Worm (Caenorhabditis elegans) whole organism, young adult: ENCODE measurements around the gene ZK1307.9.

Experiments
- C06A6.2 ChIP-seq: fragments of 200-800 bp; sonication (Bioruptor generic); conservative IDR thresholded peaks from 2 replicates; pipeline ENCODE4 v1.3.6; 2022; ENCODE audit warnings: missing genetic modification characterization, missing compliant biosample characterization
- F22D6.2 ChIP-seq: sonication (generic microtip); optimal IDR thresholded peaks from 2 replicates; lab custom pipeline; 2016; ENCODE audit warnings: mild to moderate bottlenecking, missing genetic modification characterization, missing compliant biosample characterization
- F33H1.4 ChIP-seq: fragments of 200-800 bp; sonication (Bioruptor generic); IDR thresholded peaks from 2 replicates; pipeline ENCODE4 v1.3.6; 2022; ENCODE audit warnings: missing genetic modification reagents, missing genetic modification characterization, missing compliant biosample characterization
- F39B2.1 ChIP-seq: fragments of 200-800 bp; sonication (Bioruptor generic); IDR thresholded peaks from 2 replicates; pipeline ENCODE4 v1.3.6; 2022; ENCODE audit warnings: missing genetic modification reagents, missing genetic modification characterization, missing compliant biosample characterization
- F49E8.2 ChIP-seq: sonication (generic microtip); optimal IDR thresholded peaks from 3 replicates; lab custom pipeline; 2017; ENCODE audit warnings: missing genetic modification characterization, mild to moderate bottlenecking, missing compliant biosample characterization, antibody characterized with exemption, moderate library complexity; ENCODE audit not compliant: insufficient read depth
- F52B5.7 ChIP-seq: sonication (generic microtip); optimal IDR thresholded peaks from 2 replicates; lab custom pipeline; 2016; ENCODE audit warnings: mild to moderate bottlenecking, missing genetic modification characterization, missing compliant biosample characterization
- ZK185.1 ChIP-seq: sonication (generic microtip); optimal IDR thresholded peaks from 2 replicates; lab custom pipeline; 2016; ENCODE audit warnings: mild to moderate bottlenecking, missing genetic modification characterization, missing compliant biosample characterization; ENCODE audit not compliant: poor library complexity, severe bottlenecking
- ama-1 ChIP-seq, 3 experiments: fragments of 150-350 bp in 1 of 3; sonication (generic microtip) in 2 of 3; optimal IDR thresholded peaks; 2 replicates each; lab custom pipeline; 2014 to 2018; ENCODE audit warnings: missing biosample characterization in 2 of 3, missing genetic modification characterization in 2 of 3, missing genetic modification reagents in 2 of 3
- attf-6 ChIP-seq: fragments of 200-800 bp; sonication (Bioruptor generic); IDR thresholded peaks from 2 replicates; pipeline ENCODE4 v1.3.6; 2022; ENCODE audit warnings: missing genetic modification reagents, missing genetic modification characterization, missing compliant biosample characterization
- bed-1 ChIP-seq: fragments of 200-800 bp; sonication (Bioruptor generic); IDR thresholded peaks from 2 replicates; pipeline ENCODE4 v1.3.6; 2022; ENCODE audit warnings: missing genetic modification reagents, missing genetic modification characterization, missing compliant biosample characterization
- cebp-1 ChIP-seq, 2 experiments: fragments of 200-800 bp in 1 of 2; sonication (Bioruptor generic) in 1 of 2; sonication (generic microtip) in 1 of 2; IDR thresholded peaks in 1 of 2; optimal IDR thresholded peaks in 1 of 2; 2 replicates each; pipeline versions ENCODE4 v1.3.6 to Lab custom; 2017 to 2022; ENCODE audit warnings: missing compliant biosample characterization in 2 of 2, missing genetic modification characterization in 2 of 2, mild to moderate bottlenecking in 1 of 2, missing genetic modification reagents in 1 of 2, moderate library complexity in 1 of 2
- ceh-40 ChIP-seq: fragments of 200-800 bp; sonication (Bioruptor generic); IDR thresholded peaks from 2 replicates; pipeline ENCODE4 v1.3.6; 2022; ENCODE audit warnings: missing genetic modification characterization, missing compliant biosample characterization
- ceh-58 ChIP-seq: fragments of 200-800 bp; sonication (Bioruptor generic); IDR thresholded peaks from 2 replicates; pipeline ENCODE4 v1.3.6; 2022; ENCODE audit warnings: missing genetic modification characterization, missing compliant biosample characterization
- ceh-79 ChIP-seq: sonication (generic microtip); optimal IDR thresholded peaks from 2 replicates; lab custom pipeline; 2017; ENCODE audit warnings: mild to moderate bottlenecking, missing genetic modification characterization, missing compliant biosample characterization
- ceh-91 ChIP-seq: fragments of 200-800 bp; sonication (Bioruptor generic); IDR thresholded peaks from 2 replicates; pipeline ENCODE4 v1.3.6; 2022; ENCODE audit warnings: missing genetic modification reagents, missing genetic modification characterization, missing compliant biosample characterization
- dox-1 ChIP-seq: fragments of 200-800 bp; sonication (Bioruptor generic); IDR thresholded peaks from 2 replicates; pipeline ENCODE4 v1.3.6; 2022; ENCODE audit warnings: missing genetic modification reagents, missing genetic modification characterization, missing compliant biosample characterization
- dpff-1 ChIP-seq: sonication (generic microtip); optimal IDR thresholded peaks from 2 replicates; lab custom pipeline; 2017; ENCODE audit warnings: mild to moderate bottlenecking, missing genetic modification characterization, missing compliant biosample characterization
- egl-18 ChIP-seq: fragments of 200-800 bp; sonication (Bioruptor generic); IDR thresholded peaks from 2 replicates; pipeline ENCODE4 v1.3.6; 2022; ENCODE audit warnings: missing genetic modification reagents, missing genetic modification characterization, missing compliant biosample characterization
- egrh-3 ChIP-seq: fragments of 200-800 bp; sonication (Bioruptor generic); IDR thresholded peaks from 2 replicates; pipeline ENCODE4 v1.3.6; 2022; ENCODE audit warnings: missing genetic modification reagents, missing genetic modification characterization, missing compliant biosample characterization
- ekl-4 ChIP-seq: fragments of 200-800 bp; sonication (Bioruptor generic); IDR thresholded peaks from 2 replicates; pipeline ENCODE4 v1.3.6; 2022; ENCODE audit warnings: missing genetic modification reagents, missing genetic modification characterization, missing compliant biosample characterization
- ets-4 ChIP-seq: fragments of 200-800 bp; sonication (Bioruptor generic); optimal IDR thresholded peaks from 2 replicates; lab custom pipeline; 2018; ENCODE audit warnings: mild to moderate bottlenecking, missing genetic modification characterization, missing compliant biosample characterization
- fkh-3 ChIP-seq: sonication (generic microtip); optimal IDR thresholded peaks from 2 replicates; lab custom pipeline; 2016; ENCODE audit warnings: mild to moderate bottlenecking, missing genetic modification characterization, missing compliant biosample characterization
- gei-17 ChIP-seq: fragments of 200-800 bp; sonication (Bioruptor generic); optimal IDR thresholded peaks from 2 replicates; lab custom pipeline; 2018; ENCODE audit warnings: mild to moderate bottlenecking, missing genetic modification characterization, missing compliant biosample characterization
- hlh-12 ChIP-seq: sonication (generic microtip); optimal IDR thresholded peaks from 2 replicates; lab custom pipeline; 2016; ENCODE audit warnings: missing genetic modification characterization, missing compliant biosample characterization
- hmg-1.2 ChIP-seq: fragments of 200-800 bp; sonication (Bioruptor generic); IDR thresholded peaks from 2 replicates; pipeline ENCODE4 v1.3.6; 2022; ENCODE audit warnings: missing genetic modification reagents, missing genetic modification characterization, missing compliant biosample characterization
- hrde-1 ChIP-seq: sonication (generic microtip); optimal IDR thresholded peaks from 2 replicates; lab custom pipeline; 2016; ENCODE audit warnings: missing genetic modification characterization, mild to moderate bottlenecking, missing compliant biosample characterization, moderate library complexity, missing genotype, missing genetic modification reagents, borderline replicate concordance
- lag-1 ChIP-seq: fragments of 200-800 bp; sonication (Bioruptor generic); IDR thresholded peaks from 2 replicates; pipeline ENCODE4 v1.3.6; 2022; ENCODE audit warnings: missing genetic modification reagents, missing genetic modification characterization, missing compliant biosample characterization
- let-607 ChIP-seq, 2 experiments: fragments of 200-800 bp in 1 of 2; sonication (Bioruptor generic) in 1 of 2; sonication (generic microtip) in 1 of 2; optimal IDR thresholded peaks; 2 replicates each; lab custom pipeline; 2016 to 2018; ENCODE audit warnings: mild to moderate bottlenecking in 2 of 2, missing compliant biosample characterization in 2 of 2, missing genetic modification characterization in 2 of 2, moderate library complexity in 2 of 2, missing genotype in 1 of 2
- lin-40 ChIP-seq: sonication (generic microtip); optimal IDR thresholded peaks from 2 replicates; lab custom pipeline; 2016; ENCODE audit warnings: missing genetic modification characterization, mild to moderate bottlenecking, missing compliant biosample characterization, missing genotype, missing genetic modification reagents
- madf-3 ChIP-seq: fragments of 200-800 bp; sonication (Bioruptor generic); IDR thresholded peaks from 2 replicates; pipeline ENCODE4 v1.3.6; 2022; ENCODE audit warnings: missing genetic modification reagents, missing genetic modification characterization, missing compliant biosample characterization
- madf-6 ChIP-seq: fragments of 200-800 bp; sonication (Bioruptor generic); IDR thresholded peaks from 2 replicates; pipeline ENCODE4 v1.3.6; 2022; ENCODE audit warnings: missing genetic modification reagents, missing genetic modification characterization, missing compliant biosample characterization
- mes-4 ChIP-seq: sonication (generic microtip); optimal IDR thresholded peaks from 2 replicates; lab custom pipeline; 2016; ENCODE audit warnings: missing genotype, missing genetic modification characterization, missing compliant biosample characterization
- mxl-1 ChIP-seq: sonication (generic microtip); optimal IDR thresholded peaks from 2 replicates; lab custom pipeline; 2016; ENCODE audit warnings: missing genetic modification characterization, missing compliant biosample characterization
- nfya-2 ChIP-seq: fragments of 200-800 bp; sonication (Bioruptor generic); IDR thresholded peaks from 2 replicates; pipeline ENCODE4 v1.3.6; 2022; ENCODE audit warnings: missing genetic modification reagents, missing genetic modification characterization, missing compliant biosample characterization
- nhr-80 ChIP-seq: sonication (generic microtip); optimal IDR thresholded peaks from 2 replicates; lab custom pipeline; 2016; ENCODE audit warnings: missing genetic modification characterization, missing compliant biosample characterization
- pha-4 ChIP-seq: fragments of 150-350 bp; sonication (generic microtip); optimal IDR thresholded peaks from 2 replicates; lab custom pipeline; 2014; ENCODE audit warnings: missing biosample characterization, missing genetic modification reagents, missing genetic modification characterization
- repo-1 ChIP-seq: sonication (generic microtip); optimal IDR thresholded peaks from 2 replicates; lab custom pipeline; 2017; ENCODE audit warnings: mild to moderate bottlenecking, missing genetic modification characterization, missing compliant biosample characterization
- snpc-1.1 ChIP-seq: sonication (generic microtip); optimal IDR thresholded peaks from 2 replicates; lab custom pipeline; 2017; ENCODE audit warnings: missing genetic modification characterization, mild to moderate bottlenecking, missing compliant biosample characterization, antibody characterized with exemption, moderate library complexity, missing genotype, missing genetic modification reagents; ENCODE audit not compliant: insufficient read depth
- snpc-1.3 ChIP-seq: sonication (generic microtip); optimal IDR thresholded peaks from 2 replicates; lab custom pipeline; 2017; ENCODE audit warnings: missing genetic modification characterization, mild to moderate bottlenecking, missing compliant biosample characterization, antibody characterized with exemption, moderate library complexity, missing genotype, missing genetic modification reagents; ENCODE audit not compliant: insufficient read depth
- tbp1 ChIP-seq: fragments of 200-800 bp; sonication (Bioruptor generic); optimal IDR thresholded peaks from 2 replicates; lab custom pipeline; 2018; ENCODE audit warnings: mild to moderate bottlenecking, missing genetic modification characterization, missing compliant biosample characterization
- tbx-9 ChIP-seq: sonication (generic microtip); optimal IDR thresholded peaks from 2 replicates; lab custom pipeline; 2016; ENCODE audit warnings: borderline replicate concordance, missing genetic modification characterization, inconsistent platforms, missing compliant biosample characterization
- unc-62 ChIP-seq: fragments of 150-350 bp; optimal IDR thresholded peaks from 2 replicates; lab custom pipeline; 2014; ENCODE audit warnings: missing biosample characterization, missing genetic modification reagents, missing genetic modification characterization
- zfh-2 ChIP-seq: fragments of 200-800 bp; sonication (Bioruptor generic); conservative IDR thresholded peaks from 2 replicates; pipeline ENCODE4 v1.3.6; 2022; ENCODE audit warnings: missing genetic modification reagents, missing genetic modification characterization, missing compliant biosample characterization
- ztf-18 ChIP-seq: sonication (generic microtip); optimal IDR thresholded peaks from 2 replicates; lab custom pipeline; 2016; ENCODE audit warnings: missing genotype, mild to moderate bottlenecking, missing genetic modification characterization, missing compliant biosample characterization
- ztf-25 ChIP-seq: fragments of 200-800 bp; sonication (Bioruptor generic); IDR thresholded peaks from 2 replicates; pipeline ENCODE4 v1.3.6; 2022; ENCODE audit warnings: missing genetic modification reagents, missing genetic modification characterization, missing compliant biosample characterization
- ztf-26 ChIP-seq: sonication (generic microtip); optimal IDR thresholded peaks from 2 replicates; lab custom pipeline; 2017; ENCODE audit warnings: missing genetic modification characterization, missing compliant biosample characterization

ZK1307.9 gene

DNA sequence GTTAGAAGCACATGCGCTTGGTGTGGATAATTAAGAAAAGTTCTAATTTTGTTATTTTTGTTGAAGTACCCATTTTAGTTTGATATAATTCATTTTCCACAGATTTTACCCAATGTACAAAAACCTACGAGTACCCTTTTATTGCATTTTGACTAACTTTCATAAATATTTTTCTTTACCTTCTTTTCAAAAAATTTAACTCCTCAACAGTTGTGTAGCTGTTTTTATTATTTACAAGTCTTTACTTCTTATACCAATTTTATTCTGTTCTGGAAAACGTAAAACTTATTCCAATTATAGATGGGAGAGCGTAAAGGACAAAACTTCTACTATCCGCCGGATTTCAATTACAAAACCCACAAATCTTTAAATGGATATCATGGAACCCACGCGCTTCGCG is at the start of gene ZK1307.9:
Gene ZK1307.9 (plus strand): TSS at position 301 of the 400 bp plus-strand sequence.
- TF ChIP-seq fkh-3 (no peak), egl-18 (GFP tag; lab: Robert Waterston, UW) (no peak), egrh-3 (GFP tag; lab: Robert Waterston, UW) (no peak), F52B5.7 (tag; lab: Kevin White, UChicago) (no peak), ztf-18 (tag; lab: Kevin White, UChicago) (no peak), hmg-1.2 (0 out of 2 replicates have a peak, but pooled peaks have one; percentile 18), unc-62 (GFP tag; lab: Kevin White, UChicago) (no peak), attf-6 (GFP tag; lab: Robert Waterston, UW) (no peak), ceh-79 (tag; lab: Kevin White, UChicago) (no peak), hrde-1 (no peak), dpff-1 (tag; lab: Kevin White, UChicago) (no peak), repo-1 (tag; lab: Kevin White, UChicago) (no peak), F49E8.2 (no peak), mes-4 (tag; lab: Kevin White, UChicago) (no peak), hlh-12 (no peak), ztf-25 (GFP tag; lab: Robert Waterston, UW) (no peak), snpc-1.3 (no peak), madf-6 (GFP tag; lab: Robert Waterston, UW) (peak; percentile 39; the same call in 1 of the 2 replicates), madf-3 (GFP tag; lab: Robert Waterston, UW) (no peak), ama-1 (optimal IDR thresholded peaks at IDR 0.05; lab: Kevin White, UChicago) (peak; percentile 21), ama-1 (GFP tag; optimal IDR thresholded peaks at IDR 0.05; lab: Kevin White, UChicago) (no peak), ekl-4 (GFP tag; lab: Robert Waterston, UW) (no peak), tbx-9 (no peak), lag-1 (no peak), ceh-58 (GFP tag; lab: Robert Waterston, UW) (no peak), lin-40 (no peak), gei-17 (no peak), nfya-2 (no peak)

DNA sequence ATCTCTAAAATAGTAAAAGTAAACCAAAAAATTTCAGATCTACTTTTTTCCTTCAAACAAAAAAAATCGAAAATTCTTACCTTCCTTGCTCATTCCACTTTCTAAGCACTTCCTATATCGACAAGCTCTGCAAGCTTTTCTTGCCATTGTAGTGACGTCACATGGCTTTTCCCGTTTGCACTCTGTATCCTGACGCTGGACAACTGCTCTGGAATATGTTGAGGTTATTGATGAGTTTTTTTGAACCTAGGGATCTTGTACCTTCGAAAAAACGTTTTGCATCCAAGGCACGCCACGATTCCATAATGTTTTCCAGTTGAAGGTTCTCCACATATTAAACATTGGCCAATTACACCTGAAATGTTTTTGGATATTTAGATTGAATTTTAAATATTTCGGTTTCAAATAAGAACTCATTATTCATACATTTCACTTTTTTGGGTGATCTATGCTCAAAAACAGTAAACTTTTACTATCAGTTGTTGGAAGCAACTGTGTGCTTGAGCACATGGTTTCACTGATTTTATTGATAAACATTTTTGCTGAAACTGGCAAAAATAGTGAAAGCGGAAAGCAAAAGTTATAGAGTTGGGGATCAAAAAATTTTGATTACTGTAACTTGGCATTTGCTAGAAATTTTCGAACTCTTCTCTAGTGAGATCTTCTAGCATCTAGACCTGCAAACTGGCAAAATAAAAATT is 49.1 kb upstream of the ZK1307.9 start:
- TF ChIP-seq dox-1 (no peak), nhr-80 (tag; lab: Kevin White, UChicago) (peak; percentile 34)

DNA sequence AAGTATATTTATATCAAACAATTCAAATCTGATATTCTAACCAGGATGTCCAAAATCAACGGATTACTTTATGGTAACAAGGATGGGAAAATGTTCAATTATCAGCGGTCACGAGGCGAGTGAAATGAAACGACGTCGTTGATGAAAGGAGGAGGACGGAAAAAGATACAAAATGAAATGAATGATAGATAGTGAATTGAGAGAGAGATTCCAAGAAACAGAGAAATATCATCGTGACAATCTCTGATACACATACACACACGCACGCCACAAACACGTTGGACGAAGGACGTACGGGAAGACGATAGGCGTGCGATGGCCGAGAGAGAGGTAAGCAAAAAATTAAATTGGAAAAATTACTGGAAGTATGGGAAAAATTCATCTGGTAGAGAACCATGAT is 48.2 kb upstream of the ZK1307.9 start:
- TF ChIP-seq bed-1 (no peak), nhr-80 (tag; lab: Kevin White, UChicago) (peak; percentile 83), C06A6.2 (GFP tag; lab: Robert Waterston, UW) (no peak), tbp1 (peak; percentile 29), F39B2.1 (GFP tag; lab: Robert Waterston, UW) (no peak), zfh-2 (no peak), let-607 (tag; optimal IDR thresholded peaks at IDR 0.05; lab: Kevin White, UChicago) (peak; percentile 74 to 83), ceh-58 (GFP tag; lab: Robert Waterston, UW) (no peak), ceh-40 (GFP tag; lab: Robert Waterston, UW) (no peak), ztf-26 (tag; lab: Kevin White, UChicago) (peak; percentile 50), F33H1.4 (no peak), F22D6.2 (tag; lab: Kevin White, UChicago) (peak; percentile 59), ceh-91 (no peak), snpc-1.1 (tag; lab: Kevin White, UChicago) (no peak), ets-4 (GFP tag; lab: Kevin White, UChicago) (peak; percentile 17), pha-4 (tag; lab: Kevin White, UChicago) (no peak), cebp-1 (GFP tag; IDR thresholded peaks at IDR 0.05; lab: Robert Waterston, UW) (no peak), cebp-1 (tag; optimal IDR thresholded peaks at IDR 0.05; lab: Kevin White, UChicago) (peak; percentile 33), lin-40 (peak; percentile 58), ZK185.1 (tag; lab: Kevin White, UChicago) (no peak), mxl-1 (tag; lab: Kevin White, UChicago) (no peak)
